Fruit fly (Drosophila melanogaster): Measurements from ENCODE around the gene kairos.

DNA sequence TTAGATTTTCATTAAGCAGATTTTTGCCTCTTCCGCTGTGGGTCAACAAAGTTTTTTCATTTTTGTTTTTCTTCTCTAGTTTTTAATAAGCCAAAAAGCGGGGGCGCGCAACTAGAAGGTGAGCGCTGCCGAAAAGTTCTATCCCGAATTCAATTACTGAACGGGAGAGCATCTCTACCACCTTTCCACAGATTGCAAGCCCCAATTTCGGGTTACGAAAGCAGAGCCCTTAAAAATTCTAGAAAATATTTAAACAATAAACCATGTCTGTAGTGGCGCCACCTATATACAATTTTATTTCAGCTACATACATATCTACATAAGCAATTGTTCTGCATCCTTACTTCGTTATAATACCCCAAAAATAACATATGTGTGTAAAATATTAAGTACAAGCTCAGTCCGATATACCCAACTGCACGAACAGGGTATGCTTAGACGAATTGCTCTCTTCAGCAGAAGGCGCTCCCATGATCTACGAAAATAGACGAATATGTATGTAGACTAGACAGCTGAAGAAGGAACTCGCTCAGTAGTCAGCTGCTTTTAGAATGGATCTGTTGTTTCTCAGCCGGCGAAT lies 2.5 kb upstream of the kairos start, which contains the start of gene CG6106:
- TF ChIP-seq dsx (GFP tag; optimal IDR thresholded peaks at IDR 0.05; ENCODE audit: poor library complexity, severe bottlenecking) (no peak), vri (GFP tag; optimal IDR thresholded peaks at IDR 0.05) (no peak), Blimp-1 (GFP tag; optimal IDR thresholded peaks at IDR 0.05) (no peak), CG10669 (GFP tag; optimal IDR thresholded peaks at IDR 0.05) (no peak), Hr39 (GFP tag; optimal IDR thresholded peaks at IDR 0.05) (no peak), OdsH (GFP tag; optimal IDR thresholded peaks at IDR 0.05) (no peak), CG3919 (GFP tag; optimal IDR thresholded peaks at IDR 0.05) (no peak), CG6276 (GFP tag; optimal IDR thresholded peaks at IDR 0.05) (no peak), CG4318 (GFP tag; optimal IDR thresholded peaks at IDR 0.05) (no peak)

Measured in whole organism, prepupa.